Fruit fly (Drosophila melanogaster): ENCODE data around the gene CG32137.

DNA sequence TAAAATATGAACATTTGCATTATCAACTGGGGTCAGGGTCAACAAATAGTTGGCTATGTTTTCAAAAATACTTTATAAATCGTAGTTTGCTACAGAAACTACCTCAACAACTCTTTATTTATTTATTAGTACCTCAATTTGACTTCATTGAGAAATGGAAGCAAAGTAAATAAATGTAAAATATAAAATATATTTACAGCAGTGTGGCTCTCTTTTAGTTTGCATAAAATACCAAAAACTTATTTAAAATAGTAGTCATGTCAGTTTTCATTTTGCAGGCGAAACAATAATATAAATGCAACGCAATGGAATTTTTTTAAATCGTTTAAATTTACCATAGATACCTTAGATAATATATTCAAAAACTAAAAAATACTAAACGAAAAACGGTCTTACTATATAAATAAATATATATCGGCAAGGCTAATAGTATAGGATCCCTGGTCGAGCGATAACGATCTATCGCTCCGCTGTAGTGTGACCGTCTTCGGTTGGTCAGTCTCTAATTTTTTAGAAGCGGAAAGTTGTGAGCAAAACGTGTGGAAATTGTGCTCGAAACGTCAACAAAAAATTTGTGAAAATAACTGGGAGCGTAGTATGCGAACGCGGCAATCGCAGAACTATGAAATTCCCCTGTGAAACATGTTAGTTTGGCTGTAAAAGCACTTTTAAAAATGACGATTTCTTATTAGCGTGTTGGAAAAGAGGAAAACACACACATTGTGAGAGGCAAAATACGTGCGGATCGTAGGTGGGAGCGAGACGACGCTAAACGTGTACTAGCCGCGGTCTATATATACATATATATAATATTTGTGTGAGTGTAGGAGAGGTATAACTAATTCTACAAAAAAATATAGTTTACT is 62.8 kb downstream of the CG32137 start, which contains the start of the genes Nprl3 and upSET:
- TF ChIP-seq Clk (GFP tag; optimal IDR thresholded peaks at IDR 0.05) (no peak), bab1 (GFP tag; optimal IDR thresholded peaks at IDR 0.05) (peak; percentile 7), CG33017 (tag; optimal IDR thresholded peaks at IDR 0.05) (no peak), CG12768 (GFP tag; optimal IDR thresholded peaks at IDR 0.05) (peak; percentile 13)

Data from whole organism, adult.